Worm (Caenorhabditis elegans): ENCODE results near the gene C55A1.1.

DNA sequence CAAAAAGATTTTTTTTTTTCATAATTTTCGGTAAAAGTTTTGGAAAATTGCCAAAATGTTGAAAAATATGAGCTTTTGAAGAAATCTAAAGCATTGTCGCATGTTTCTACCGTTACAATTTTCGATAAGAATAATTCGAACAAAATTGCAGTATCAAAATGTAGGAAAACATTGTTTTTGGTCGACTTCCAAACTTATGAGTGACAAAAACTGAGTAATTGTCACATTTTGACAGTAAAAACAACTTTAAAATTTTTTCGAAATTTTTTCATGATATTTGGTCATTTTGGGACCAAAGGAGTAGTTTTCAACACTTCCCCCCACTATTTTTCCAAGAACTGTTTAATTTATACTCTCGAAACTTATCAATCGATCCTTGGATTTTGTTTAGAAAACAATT lies 27.0 kb upstream of the C55A1.1 start, which contains the start of gene fbxa-139:
- TF ChIP-seq nhr-11 (tag; optimal IDR thresholded peaks at IDR 0.05) (no peak), ceh-24 (tag; optimal IDR thresholded peaks at IDR 0.05) (no peak), pha-4 (tag; optimal IDR thresholded peaks at IDR 0.05) (no peak), mec-3 (tag; optimal IDR thresholded peaks at IDR 0.05; ENCODE audit: borderline replicate concordance) (no peak), nhr-232 (tag; optimal IDR thresholded peaks at IDR 0.05) (no peak), pqm-1 (tag; optimal IDR thresholded peaks at IDR 0.05) (no peak), ceh-19 (GFP tag; optimal IDR thresholded peaks at IDR 0.05) (no peak), K09A11.1 (tag; optimal IDR thresholded peaks at IDR 0.05; ENCODE audit: insufficient read depth) (no peak), odd-2 (tag; optimal IDR thresholded peaks at IDR 0.05) (no peak), pros-1 (tag; optimal IDR thresholded peaks at IDR 0.05) (no peak), ceh-31 (tag; optimal IDR thresholded peaks at IDR 0.05) (no peak), tbx-7 (tag; optimal IDR thresholded peaks at IDR 0.05) (no peak), ref-2 (tag; optimal IDR thresholded peaks at IDR 0.05) (no peak), unc-42 (tag; optimal IDR thresholded peaks at IDR 0.05) (no peak)

All from whole organism, late embryonic.